Worm (Caenorhabditis elegans): Measurements from ENCODE around the gene F45E12.5.

Gene F45E12.5

ce11 chrII:7264675-7265074 lies 45.2 kb downstream of the F45E12.5 start:
- TF ChIP-seq T22C8.4 (GFP tag; IDR thresholded peaks at IDR 0.05) = no peak
- TF ChIP-seq ztf-29 (GFP tag; IDR thresholded peaks at IDR 0.05) = no peak
- TF ChIP-seq tab-1 (GFP tag; IDR thresholded peaks at IDR 0.05) = no peak
- no peak for TF ChIP-seq klf-2 (GFP tag; conservative IDR thresholded peaks at IDR 0.05)
- no peak for TF ChIP-seq flt-1 (GFP tag; IDR thresholded peaks at IDR 0.05)
- no peak for TF ChIP-seq med-1 (GFP tag; optimal IDR thresholded peaks at IDR 0.05; ENCODE audit: insufficient read depth)
- TF ChIP-seq cog-1 (tag; optimal IDR thresholded peaks at IDR 0.05) = no peak
- no peak for TF ChIP-seq ztf-23 (GFP tag; IDR thresholded peaks at IDR 0.05)
- TF ChIP-seq ref-1 (GFP tag; conservative IDR thresholded peaks at IDR 0.05) = no peak

- no peak for TF ChIP-seq cog-1 (tag; optimal IDR thresholded peaks at IDR 0.05)
- no peak for TF ChIP-seq T22C8.4 (GFP tag; IDR thresholded peaks at IDR 0.05)
- no peak for TF ChIP-seq med-1 (GFP tag; optimal IDR thresholded peaks at IDR 0.05; ENCODE audit: insufficient read depth)
Observed at ce11 chrII:7261854-7262253, 48.1 kb downstream of the F45E12.5 start, which contains the start of gene C30G12.4. Gene C30G12.4 (plus strand): TSS chrII:7262154.

Data from whole organism, midembryonic.